Fruit fly (Drosophila melanogaster) whole organism, embryonic: ENCODE data around the gene RpS15Aa.
A peak's percentile ranks its signal among the peaks of the same experiment; 100 is the strongest.

Experiments
- Atf-2 ChIP-seq: fragments of 200-800 bp; sonication (Bioruptor generic); optimal IDR thresholded peaks from 2 replicates; lab custom pipeline; 2016; ENCODE audit warnings: missing biosample characterization, missing genetic modification characterization
- Atf3 ChIP-seq: fragments of 200-800 bp; sonication (Bioruptor generic); optimal IDR thresholded peaks from 3 replicates; lab custom pipeline; 2016; ENCODE audit warnings: missing biosample characterization, missing genetic modification characterization
- CG12769 ChIP-seq: fragments of 200-800 bp; sonication (Bioruptor generic); optimal IDR thresholded peaks from 2 replicates; lab custom pipeline; 2019; ENCODE audit warnings: missing biosample characterization, mild to moderate bottlenecking, missing genetic modification characterization, moderate library complexity
- CG13296 ChIP-seq: fragments of 200-800 bp; sonication (Bioruptor generic); optimal IDR thresholded peaks from 3 replicates; lab custom pipeline; 2018; ENCODE audit warnings: missing biosample characterization, mild to moderate bottlenecking, missing genetic modification characterization
- CG8359 ChIP-seq: fragments of 200-800 bp; sonication (Bioruptor generic); optimal IDR thresholded peaks from 2 replicates; lab custom pipeline; 2017; ENCODE audit warnings: missing biosample characterization, mild to moderate bottlenecking, missing genetic modification characterization, borderline replicate concordance
- ac ChIP-seq: fragments of 200-800 bp; sonication (Bioruptor generic); optimal IDR thresholded peaks from 3 replicates; lab custom pipeline; 2017; ENCODE audit warnings: missing biosample characterization, mild to moderate bottlenecking, missing genetic modification characterization
- bowl ChIP-seq: fragments of 200-800 bp; sonication (Bioruptor generic); IDR thresholded peaks from 2 replicates; pipeline ENCODE4 v1.3.6; 2022; ENCODE audit warnings: missing biosample characterization, missing genetic modification characterization
- eyg ChIP-seq: fragments of 200-800 bp; sonication (Bioruptor generic); optimal IDR thresholded peaks from 3 replicates; lab custom pipeline; 2016; ENCODE audit warnings: missing biosample characterization, missing genetic modification characterization
- fd96Cb ChIP-seq: fragments of 200-800 bp; sonication (Bioruptor generic); optimal IDR thresholded peaks from 2 replicates; lab custom pipeline; 2018; ENCODE audit warnings: missing biosample characterization, mild to moderate bottlenecking, missing genetic modification characterization, moderate library complexity
- lilli ChIP-seq: fragments of 200-800 bp; sonication (Bioruptor generic); optimal IDR thresholded peaks from 3 replicates; lab custom pipeline; 2016; ENCODE audit warnings: missing biosample characterization, missing genetic modification characterization
- peb ChIP-seq: fragments of 200-800 bp; sonication (Bioruptor generic); IDR thresholded peaks from 2 replicates; pipeline ENCODE4 v1.3.6; 2022; ENCODE audit warnings: missing biosample characterization, missing genetic modification characterization
- usp ChIP-seq: fragments of >200 bp; optimal IDR thresholded peaks from 2 replicates; lab custom pipeline; 2017; ENCODE audit warnings: missing biosample characterization, missing genetic modification characterization

DNA sequence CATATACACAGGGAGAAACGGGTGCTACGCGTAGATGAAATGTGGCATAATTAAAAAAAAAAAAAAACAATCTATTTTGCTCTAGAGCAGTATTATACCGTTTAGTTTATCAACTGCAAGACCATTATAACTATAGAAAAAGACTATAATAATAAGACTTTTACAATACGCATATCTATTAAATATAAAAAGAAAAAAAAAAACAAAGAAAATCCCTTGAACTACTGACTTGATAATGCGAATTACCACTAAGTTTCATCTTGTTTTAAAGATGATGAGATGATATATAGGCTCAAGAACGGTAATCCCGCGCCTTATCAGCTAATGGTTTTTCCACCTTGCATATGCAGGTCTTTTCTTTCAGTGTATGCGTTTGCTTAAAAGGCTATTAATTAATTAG is 30.3 kb downstream of the RpS15Aa start:
- TF ChIP-seq fd96Cb (no peak), bowl (GFP tag; lab: Robert Waterston, UW) (no peak), ac (GFP tag; lab: Kevin White, UChicago) (no peak), CG12769 (tag; lab: Kevin White, UChicago) (no peak), Atf-2 (GFP tag; lab: Kevin White, UChicago) (no peak), peb (no peak), usp (GFP tag; lab: Kevin White, UChicago) (no peak), CG13296 (GFP tag; lab: Kevin White, UChicago) (no peak), CG8359 (GFP tag; lab: Kevin White, UChicago) (no peak), lilli (GFP tag; lab: Kevin White, UChicago) (peak; percentile 29), Atf3 (GFP tag; lab: Kevin White, UChicago) (no peak), eyg (no peak)
